Fruit fly (Drosophila melanogaster) S2 (cell line): ENCODE measurements around the gene Spp.

Experiments used
- CG8478 ChIP-seq: fragments of >200 bp; optimal IDR thresholded peaks from 2 replicates; lab custom pipeline; 2018
- CTCF ChIP-seq, 2 experiments: fragments of >200 bp; optimal IDR thresholded peaks; 2 replicates each; lab custom pipeline; 2018

The Spp gene

dm6 chr2L:521001-521827 is 23.2 kb downstream of the Spp start:
- TF ChIP-seq CTCF (optimal IDR thresholded peaks at IDR 0.05; lab: Kevin White, UChicago) = no peak
- no peak for TF ChIP-seq CG8478 (lab: Kevin White, UChicago)

- TF ChIP-seq CTCF (optimal IDR thresholded peaks at IDR 0.05; lab: Kevin White, UChicago) (no peak), CG8478 (lab: Kevin White, UChicago) (no peak)
Measured at dm6 chr2L:520331-521000, 24.0 kb downstream of the Spp start.

- no peak for TF ChIP-seq CTCF (optimal IDR thresholded peaks at IDR 0.05; lab: Kevin White, UChicago)
- no peak for TF ChIP-seq CG8478 (lab: Kevin White, UChicago)
Measured at dm6 chr2L:518979-519891, 25.2 kb downstream of the Spp start.

DNA sequence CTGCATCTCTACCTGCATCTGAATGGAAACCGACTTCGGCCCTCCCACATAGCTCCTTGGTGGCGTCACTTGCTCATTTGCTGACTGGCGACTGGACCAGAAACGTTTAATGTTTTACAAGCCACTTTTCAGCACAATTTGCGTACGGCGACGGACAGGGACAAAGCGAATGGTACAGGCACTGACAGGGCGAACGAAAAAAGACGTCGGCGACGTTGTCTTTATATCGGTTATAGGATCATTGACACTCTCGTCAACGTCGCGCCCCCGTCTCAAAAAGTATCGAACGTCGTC is 25.9 kb downstream of the Spp start:
- no peak for TF ChIP-seq CG8478 (lab: Kevin White, UChicago)
- no peak for TF ChIP-seq CTCF (optimal IDR thresholded peaks at IDR 0.05; lab: Kevin White, UChicago)

DNA sequence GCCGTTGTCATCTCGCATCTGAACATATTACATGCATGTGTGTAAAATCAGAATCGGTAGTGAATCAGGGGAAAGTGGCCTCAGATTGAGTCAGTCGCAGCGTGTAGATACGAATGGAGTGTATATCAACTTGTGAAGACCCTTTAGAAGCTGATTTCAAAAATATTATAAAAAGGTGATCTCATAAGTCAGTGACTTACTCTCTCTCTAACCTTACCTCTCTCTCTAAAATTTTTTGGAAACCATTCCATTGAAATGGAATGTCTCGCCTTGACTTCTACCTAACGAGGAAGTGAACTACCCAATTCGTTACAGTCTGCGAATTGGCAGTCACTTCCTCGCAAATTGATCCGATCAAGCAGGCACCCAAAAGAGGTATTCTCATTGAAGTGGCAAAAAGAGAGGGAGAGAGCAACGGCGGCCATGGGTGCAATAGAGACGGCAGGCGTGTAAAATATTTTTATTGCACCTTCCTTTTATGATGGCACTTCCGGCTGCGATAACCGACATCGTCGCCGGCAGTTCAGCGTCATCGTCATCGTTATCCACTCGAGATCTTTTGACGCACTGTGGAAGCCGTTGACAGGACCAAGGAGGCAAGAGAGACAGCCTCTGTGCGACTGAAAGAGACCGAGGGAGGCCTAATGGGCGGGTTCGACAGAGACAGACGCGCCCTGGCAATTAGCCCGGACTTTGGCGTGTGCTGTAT is 26.4 kb downstream of the Spp start:
- no peak for TF ChIP-seq CG8478 (lab: Kevin White, UChicago)
- TF ChIP-seq CTCF (optimal IDR thresholded peaks at IDR 0.05; lab: Kevin White, UChicago) = no peak

dm6 chr2L:516032-516993 is 28.1 kb downstream of the Spp start:
- no peak for TF ChIP-seq CG8478 (lab: Kevin White, UChicago)
- TF ChIP-seq CTCF (optimal IDR thresholded peaks at IDR 0.05; lab: Kevin White, UChicago) = no peak

dm6 chr2L:514124-514818 is 30.2 kb downstream of the Spp start:
- TF ChIP-seq CG8478 (lab: Kevin White, UChicago) (no peak), CTCF (optimal IDR thresholded peaks at IDR 0.05; lab: Kevin White, UChicago) (no peak)

- TF ChIP-seq CG8478 (lab: Kevin White, UChicago) (no peak), CTCF (optimal IDR thresholded peaks at IDR 0.05; lab: Kevin White, UChicago) (no peak)
Measured at dm6 chr2L:513035-513434, 31.4 kb downstream of the Spp start.

DNA sequence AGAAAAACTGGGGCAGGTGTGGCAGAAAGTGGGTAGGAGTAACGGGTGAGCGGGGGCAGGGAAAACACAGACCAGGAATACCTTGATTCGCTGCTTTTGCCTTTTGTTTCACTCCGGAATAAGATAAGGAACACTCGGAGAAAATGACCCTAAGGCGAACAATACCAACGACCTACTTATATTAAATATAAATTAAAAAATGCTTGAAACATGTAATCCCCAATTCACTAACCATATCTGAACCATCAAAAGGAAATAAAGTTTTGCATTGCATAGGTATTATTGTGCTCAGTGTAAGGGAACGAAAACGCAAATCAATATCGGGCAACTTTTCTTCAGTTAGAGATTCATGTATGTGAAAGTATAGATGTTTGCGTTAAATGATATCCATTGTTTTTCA is 32.4 kb downstream of the Spp start:
- TF ChIP-seq CTCF (optimal IDR thresholded peaks at IDR 0.05; lab: Kevin White, UChicago) = no peak
- no peak for TF ChIP-seq CG8478 (lab: Kevin White, UChicago)

DNA sequence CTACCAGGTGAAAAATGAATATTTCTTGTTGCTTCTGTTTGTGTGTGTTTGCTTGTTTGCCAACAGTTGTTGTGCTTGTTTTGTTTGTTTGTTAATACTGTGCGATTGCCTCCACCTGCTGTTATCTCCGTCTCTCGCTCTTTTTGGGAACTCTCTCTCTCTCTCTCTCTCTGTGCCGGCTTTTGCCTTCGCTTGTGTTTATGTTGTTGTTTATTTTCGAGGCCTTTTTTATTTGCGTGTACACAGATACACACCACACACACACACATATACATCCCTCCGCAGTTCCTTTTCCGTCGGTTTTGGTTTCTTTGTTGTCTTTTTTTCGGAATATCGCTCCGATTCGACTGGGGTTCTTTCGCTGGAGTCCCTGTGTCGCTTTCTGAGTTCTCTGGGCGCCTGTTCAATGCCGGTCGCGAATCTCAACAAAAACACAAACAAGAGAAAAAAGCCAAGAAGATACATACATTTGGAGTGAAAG is 33.9 kb downstream of the Spp start:
- no peak for TF ChIP-seq CG8478 (lab: Kevin White, UChicago)
- no peak for TF ChIP-seq CTCF (optimal IDR thresholded peaks at IDR 0.05; lab: Kevin White, UChicago)

DNA sequence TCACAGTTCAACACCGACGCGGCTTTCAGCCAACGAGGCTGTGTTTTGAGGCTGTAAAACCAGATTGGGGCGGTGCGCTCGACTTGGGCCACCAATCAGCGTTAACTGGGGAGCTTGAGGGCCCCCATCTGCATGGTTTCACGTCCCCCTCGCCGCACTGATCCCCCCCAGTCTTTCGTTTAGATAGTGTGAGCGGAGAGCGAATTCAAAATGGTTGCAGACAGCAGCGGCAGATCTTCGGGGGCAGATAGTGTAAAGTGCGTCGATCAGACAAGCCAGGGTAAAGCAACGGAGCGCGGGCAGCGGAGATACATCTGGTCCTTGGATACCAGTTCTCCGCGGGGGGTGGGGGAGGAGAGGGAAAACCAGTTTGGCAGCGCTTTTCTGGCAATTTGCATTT is 37.3 kb downstream of the Spp start:
- TF ChIP-seq CG8478 (lab: Kevin White, UChicago) = no peak
- no peak for TF ChIP-seq CTCF (optimal IDR thresholded peaks at IDR 0.05; lab: Kevin White, UChicago)

DNA sequence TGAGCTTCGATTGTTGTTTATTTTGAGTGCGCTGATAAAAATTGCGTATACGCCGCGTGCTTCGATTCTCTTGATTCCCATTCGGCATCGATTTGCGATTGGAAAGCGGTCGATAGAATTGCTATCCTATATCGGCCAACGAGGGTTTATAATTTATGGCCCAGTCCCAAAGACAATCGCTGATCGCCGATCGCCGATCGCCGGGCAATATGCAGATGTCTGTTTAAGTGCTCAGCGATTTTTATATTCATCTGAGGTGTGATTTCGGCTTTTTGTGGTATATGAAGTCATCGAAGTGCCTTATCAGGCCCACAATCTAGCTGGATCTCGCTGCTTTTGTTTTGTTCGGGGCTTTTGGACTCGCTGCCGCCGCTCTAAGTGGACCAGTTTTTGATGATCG is 38.0 kb downstream of the Spp start:
- TF ChIP-seq CG8478 (lab: Kevin White, UChicago) = no peak
- no peak for TF ChIP-seq CTCF (optimal IDR thresholded peaks at IDR 0.05; lab: Kevin White, UChicago)
